Fruit fly (Drosophila melanogaster) whole organism, embryonic: ENCODE data around the gene CG32712.

ENCODE experiments used
- Blimp-1 ChIP-seq: fragments of 200-800 bp; sonication (Bioruptor generic); optimal IDR thresholded peaks from 3 replicates; lab custom pipeline; 2018; ENCODE audit warnings: missing biosample characterization, missing genetic modification characterization, mild to moderate bottlenecking, moderate library complexity, missing genetic modification reagents
- CG12769 ChIP-seq: fragments of 200-800 bp; sonication (Bioruptor generic); optimal IDR thresholded peaks from 2 replicates; lab custom pipeline; 2019; ENCODE audit warnings: missing biosample characterization, mild to moderate bottlenecking, missing genetic modification characterization, moderate library complexity
- CG13287 ChIP-seq: fragments of 200-800 bp; sonication (Bioruptor generic); IDR thresholded peaks from 2 replicates; pipeline ENCODE4 v1.3.6; 2022; ENCODE audit warnings: missing biosample characterization, missing genetic modification characterization; ENCODE audit not compliant: partially characterized antibody
- CG13296 ChIP-seq: fragments of 200-800 bp; sonication (Bioruptor generic); optimal IDR thresholded peaks from 3 replicates; lab custom pipeline; 2018; ENCODE audit warnings: missing biosample characterization, mild to moderate bottlenecking, missing genetic modification characterization
- CG14667 ChIP-seq: fragments of 200-800 bp; sonication (Bioruptor generic); IDR thresholded peaks from 2 replicates; pipeline ENCODE4 v1.3.6; 2022; ENCODE audit warnings: missing biosample characterization, missing genetic modification characterization
- CG16813 ChIP-seq: fragments of 200-800 bp; sonication (Bioruptor generic); IDR thresholded peaks from 3 replicates; pipeline ENCODE4 v1.3.6; 2022; ENCODE audit warnings: missing biosample characterization, missing genetic modification characterization; ENCODE audit not compliant: partially characterized antibody
- CG18011 ChIP-seq: fragments of 200-800 bp; sonication (Bioruptor generic); optimal IDR thresholded peaks from 2 replicates; lab custom pipeline; 2017; ENCODE audit warnings: missing biosample characterization, missing genetic modification characterization, mild to moderate bottlenecking, moderate library complexity, missing genotype
- CG2875 ChIP-seq: fragments of 200-800 bp; sonication (Bioruptor generic); optimal IDR thresholded peaks from 2 replicates; lab custom pipeline; 2017; ENCODE audit warnings: missing biosample characterization, mild to moderate bottlenecking, missing genetic modification characterization, missing genetic modification reagents
- CG31365 ChIP-seq: fragments of 200-800 bp; sonication (Bioruptor generic); optimal IDR thresholded peaks from 2 replicates; lab custom pipeline; 2018; ENCODE audit warnings: missing biosample characterization, mild to moderate bottlenecking, missing genetic modification characterization
- CG4617 ChIP-seq: fragments of 200-800 bp; sonication (Bioruptor generic); optimal IDR thresholded peaks from 3 replicates; lab custom pipeline; 2016; ENCODE audit warnings: missing biosample characterization, missing genetic modification characterization, borderline replicate concordance
- CG4707 ChIP-seq: fragments of 200-800 bp; sonication (Bioruptor generic); optimal IDR thresholded peaks from 2 replicates; lab custom pipeline; 2018; ENCODE audit warnings: missing biosample characterization, mild to moderate bottlenecking, missing genetic modification characterization, moderate library complexity
- CG5245 ChIP-seq: fragments of 200-800 bp; sonication (Bioruptor generic); optimal IDR thresholded peaks from 3 replicates; lab custom pipeline; 2016; ENCODE audit warnings: missing biosample characterization, missing genetic modification characterization
- CG6854 ChIP-seq: fragments of 200-800 bp; sonication (Bioruptor generic); optimal IDR thresholded peaks from 3 replicates; lab custom pipeline; 2017; ENCODE audit warnings: missing biosample characterization, mild to moderate bottlenecking, missing genetic modification characterization
- CG7357 ChIP-seq: fragments of 200-800 bp; sonication (Bioruptor generic); IDR thresholded peaks from 3 replicates; pipeline ENCODE4 v1.3.6; 2022; ENCODE audit warnings: missing biosample characterization, missing genetic modification characterization
- CG7963 ChIP-seq: fragments of 200-800 bp; sonication (Bioruptor generic); IDR thresholded peaks from 3 replicates; pipeline ENCODE4 v1.3.6; 2022; ENCODE audit warnings: missing biosample characterization, missing genetic modification characterization; ENCODE audit not compliant: partially characterized antibody
- CG8478 ChIP-seq: fragments of >200 bp; optimal IDR thresholded peaks from 2 replicates; lab custom pipeline; 2018
- CG9215 ChIP-seq: fragments of 200-800 bp; sonication (Bioruptor generic); IDR thresholded peaks from 2 replicates; pipeline ENCODE4 v1.3.6; 2022; ENCODE audit warnings: missing biosample characterization, missing genetic modification characterization
- Camta ChIP-seq: fragments of 200-800 bp; sonication (Bioruptor generic); optimal IDR thresholded peaks from 2 replicates; lab custom pipeline; 2016; ENCODE audit warnings: missing biosample characterization, missing genetic modification characterization
- Dbx ChIP-seq: fragments of 200-800 bp; sonication (Bioruptor generic); IDR thresholded peaks from 3 replicates; pipeline ENCODE4 v1.3.6; 2022; ENCODE audit warnings: missing biosample characterization, missing genetic modification characterization
- Dfd ChIP-seq, 2 experiments: fragments of >200 bp; optimal IDR thresholded peaks; 2 replicates each; lab custom pipeline; 2017; ENCODE audit warnings: missing biosample characterization in 2 of 2, missing genetic modification characterization in 2 of 2
- Doc3 ChIP-seq: fragments of 200-800 bp; sonication (Bioruptor generic); IDR thresholded peaks from 3 replicates; pipeline ENCODE4 v1.3.6; 2022; ENCODE audit warnings: missing biosample characterization, missing genetic modification characterization; ENCODE audit not compliant: partially characterized antibody
- Dref ChIP-seq: fragments of 200-800 bp; sonication (Bioruptor generic); IDR thresholded peaks from 2 replicates; pipeline ENCODE4 v1.3.6; 2022; ENCODE audit warnings: missing biosample characterization, missing genetic modification characterization
- E2f2 ChIP-seq: fragments of 200-800 bp; sonication (Bioruptor generic); IDR thresholded peaks from 2 replicates; pipeline ENCODE4 v1.3.6; 2022; ENCODE audit warnings: missing biosample characterization, missing genetic modification characterization
- Eip74EF ChIP-seq, 2 experiments: fragments of 200-800 bp in 1 of 2; fragments of >200 bp in 1 of 2; sonication (Bioruptor generic) in 1 of 2; optimal IDR thresholded peaks; 2 replicates each; lab custom pipeline; 2017 to 2019; ENCODE audit warnings: missing biosample characterization in 2 of 2, missing genetic modification characterization in 2 of 2, mild to moderate bottlenecking in 1 of 2, moderate library complexity in 1 of 2
- HLHmδ ChIP-seq: fragments of 200-800 bp; sonication (Bioruptor generic); optimal IDR thresholded peaks from 2 replicates; lab custom pipeline; 2018; ENCODE audit warnings: missing biosample characterization, mild to moderate bottlenecking, missing genetic modification characterization, moderate library complexity
- Hr39 ChIP-seq: fragments of >200 bp; optimal IDR thresholded peaks from 2 replicates; lab custom pipeline; 2017
- Opbp ChIP-seq: fragments of 200-800 bp; sonication (Bioruptor generic); IDR thresholded peaks from 3 replicates; pipeline ENCODE4 v1.3.6; 2022; ENCODE audit warnings: missing biosample characterization, missing genetic modification characterization; ENCODE audit not compliant: partially characterized antibody
- Poxn ChIP-seq: fragments of 200-800 bp; sonication (Bioruptor generic); IDR thresholded peaks from 2 replicates; pipeline ENCODE4 v1.3.6; 2022; ENCODE audit warnings: missing biosample characterization, missing genetic modification characterization
- Vsx1 ChIP-seq: fragments of 200-800 bp; sonication (Bioruptor generic); optimal IDR thresholded peaks from 2 replicates; lab custom pipeline; 2017; ENCODE audit warnings: missing biosample characterization, mild to moderate bottlenecking, missing genetic modification characterization, missing genetic modification reagents
- Xrp1 ChIP-seq: fragments of 200-800 bp; sonication (Bioruptor generic); IDR thresholded peaks from 2 replicates; pipeline ENCODE4 v1.3.6; 2022; ENCODE audit warnings: missing biosample characterization, missing genetic modification characterization
- cad ChIP-seq: fragments of >200 bp; optimal IDR thresholded peaks from 2 replicates; lab custom pipeline; 2017; ENCODE audit warnings: missing biosample characterization, missing genetic modification characterization
- cg ChIP-seq: fragments of 200-800 bp; sonication (Bioruptor generic); optimal IDR thresholded peaks from 3 replicates; lab custom pipeline; 2019; ENCODE audit warnings: missing biosample characterization, mild to moderate bottlenecking, missing genetic modification characterization, moderate library complexity
- chinmo ChIP-seq: fragments of 200-800 bp; sonication (Bioruptor generic); IDR thresholded peaks from 4 replicates; pipeline ENCODE4 v1.3.6; 2022; ENCODE audit warnings: missing biosample characterization, missing genetic modification characterization; ENCODE audit not compliant: partially characterized antibody
- danr ChIP-seq: fragments of 200-800 bp; sonication (Bioruptor generic); IDR thresholded peaks from 2 replicates; pipeline ENCODE4 v1.3.6; 2022; ENCODE audit warnings: missing biosample characterization, missing genetic modification characterization
- eve ChIP-seq, 2 experiments: fragments of >200 bp; optimal IDR thresholded peaks; 2 replicates each; lab custom pipeline; 2017; ENCODE audit warnings: missing biosample characterization in 2 of 2, missing genetic modification characterization in 2 of 2
- gce ChIP-seq: fragments of 200-800 bp; sonication (Bioruptor generic); IDR thresholded peaks from 3 replicates; pipeline ENCODE4 v1.3.6; 2022; ENCODE audit warnings: missing biosample characterization, missing genetic modification characterization
- gt ChIP-seq: fragments of 200-800 bp; sonication (Bioruptor generic); IDR thresholded peaks from 2 replicates; pipeline ENCODE4 v1.3.6; 2022; ENCODE audit warnings: missing biosample characterization, missing genetic modification characterization
- hb ChIP-seq: fragments of 200-800 bp; sonication (Bioruptor generic); IDR thresholded peaks from 3 replicates; pipeline ENCODE4 v1.3.6; 2022; ENCODE audit warnings: missing biosample characterization, missing genetic modification characterization; ENCODE audit not compliant: partially characterized antibody
- kah ChIP-seq: fragments of 200-800 bp; sonication (Bioruptor generic); optimal IDR thresholded peaks from 2 replicates; lab custom pipeline; 2018; ENCODE audit warnings: missing biosample characterization, mild to moderate bottlenecking, missing genetic modification characterization
- lola ChIP-seq, 3 experiments: fragments of >200 bp in 2 of 3; fragments of 200-800 bp in 1 of 3; sonication (Bioruptor generic) in 1 of 3; optimal IDR thresholded peaks; 2 replicates each; lab custom pipeline; 2017 to 2019; ENCODE audit warnings: missing biosample characterization in 3 of 3, missing genetic modification characterization in 3 of 3, mild to moderate bottlenecking in 1 of 3, moderate library complexity in 1 of 3
- pan ChIP-seq, 4 experiments: fragments of >200 bp in 3 of 4; fragments of 200-800 bp in 1 of 4; sonication (Bioruptor generic) in 1 of 4; optimal IDR thresholded peaks in 3 of 4; IDR thresholded peaks in 1 of 4; 2 replicates each; pipeline versions ENCODE4 v1.3.6 to Lab custom; 2017 to 2022; ENCODE audit warnings: missing biosample characterization in 2 of 4, missing genetic modification characterization in 2 of 4, mixed read lengths in 1 of 4
- repo ChIP-seq: fragments of 200-800 bp; sonication (Bioruptor generic); optimal IDR thresholded peaks from 2 replicates; lab custom pipeline; 2016; ENCODE audit warnings: missing biosample characterization, missing genetic modification characterization
- sima ChIP-seq: fragments of 200-800 bp; sonication (Bioruptor generic); optimal IDR thresholded peaks from 2 replicates; lab custom pipeline; 2016; ENCODE audit warnings: missing biosample characterization, missing genetic modification characterization
- slp2 ChIP-seq: fragments of 200-800 bp; sonication (Bioruptor generic); optimal IDR thresholded peaks from 2 replicates; lab custom pipeline; 2016; ENCODE audit warnings: missing biosample characterization, missing genetic modification characterization
- stwl ChIP-seq: fragments of 200-800 bp; sonication (Bioruptor generic); optimal IDR thresholded peaks from 3 replicates; lab custom pipeline; 2018; ENCODE audit warnings: missing biosample characterization, mild to moderate bottlenecking, missing genetic modification characterization, moderate library complexity
- tna ChIP-seq: fragments of 200-800 bp; sonication (Bioruptor generic); IDR thresholded peaks from 2 replicates; pipeline ENCODE4 v1.3.6; 2022; ENCODE audit warnings: missing biosample characterization, missing genetic modification characterization; ENCODE audit not compliant: partially characterized antibody
- trem ChIP-seq: fragments of 200-800 bp; optimal IDR thresholded peaks from 3 replicates; lab custom pipeline; 2019; ENCODE audit warnings: missing biosample characterization, mild to moderate bottlenecking, missing genetic modification characterization, moderate library complexity
- zfh2 ChIP-seq: fragments of 200-800 bp; sonication (Bioruptor generic); optimal IDR thresholded peaks from 2 replicates; lab custom pipeline; 2016; ENCODE audit warnings: missing biosample characterization, missing genetic modification characterization

CG32712 gene

dm6 chrX:8420772-8421448 lies 12.7 kb downstream of the CG32712 start (continued):
- TF ChIP-seq sima (GFP tag; lab: Kevin White, UChicago) (no peak), CG9215 (GFP tag; lab: Robert Waterston, UW) (no peak), Dbx (peak; percentile 34; the same call in 1 of the 3 replicates), pan (optimal IDR thresholded peaks at IDR 0.05; lab: Kevin White, UChicago) (no peak), pan (GFP tag; optimal IDR thresholded peaks at IDR 0.05 in 1 of 2, IDR thresholded peaks at IDR 0.05 in 1 of 2) (peak in 1 of 2 experiments; percentile 9), HLHmδ (GFP tag; lab: Kevin White, UChicago) (peak; percentile 40), Eip74EF (GFP tag; optimal IDR thresholded peaks at IDR 0.05; lab: Kevin White, UChicago) (peak in 1 of 2 experiments; percentile 2), Poxn (no peak), trem (tag; lab: Kevin White, UChicago) (peak; percentile 17), Xrp1 (GFP tag; lab: Robert Waterston, UW) (peak; percentile 21; the same call in 1 of the 2 replicates), stwl (peak; percentile 60), CG12769 (peak; percentile 30), CG13287 (peak; percentile 39), repo (GFP tag; lab: Kevin White, UChicago) (no peak), CG7963 (no peak), slp2 (GFP tag; lab: Kevin White, UChicago) (no peak), Blimp-1 (GFP tag; lab: Kevin White, UChicago) (peak; percentile 16), CG4617 (GFP tag; lab: Kevin White, UChicago) (no peak), CG13296 (GFP tag; lab: Kevin White, UChicago) (peak; percentile 29), Dfd (GFP tag; optimal IDR thresholded peaks at IDR 0.05; lab: Kevin White, UChicago) (peak; percentile 52 to 90), CG16813 (GFP tag; lab: Robert Waterston, UW) (peak; percentile 29; the same call in 1 of the 3 replicates), CG5245 (GFP tag; lab: Kevin White, UChicago) (no peak), E2f2 (peak; percentile 36; the same call in 1 of the 2 replicates), lola (GFP tag; optimal IDR thresholded peaks at IDR 0.05; lab: Kevin White, UChicago) (peak in 1 of 3 experiments; percentile 43), CG2875 (no peak), Doc3 (GFP tag; lab: Robert Waterston, UW) (no peak), CG18011 (GFP tag; lab: Kevin White, UChicago) (peak; percentile 54), tna (GFP tag; lab: Robert Waterston, UW) (no peak), Dref (GFP tag; lab: Robert Waterston, UW) (no peak), CG8478 (no peak), cad (GFP tag; lab: Kevin White, UChicago) (peak; percentile 44), gt (no peak), hb (GFP tag; lab: Robert Waterston, UW) (no peak), gce (GFP tag; lab: Robert Waterston, UW) (no peak), Opbp (GFP tag; lab: Robert Waterston, UW) (no peak), Vsx1 (peak; percentile 17), CG31365 (tag; lab: Kevin White, UChicago) (peak; percentile 13), kah (GFP tag; lab: Kevin White, UChicago) (peak; percentile 27), Camta (no peak), CG4707 (GFP tag; lab: Kevin White, UChicago) (no peak), CG7357 (GFP tag; lab: Robert Waterston, UW) (no peak), Hr39 (lab: Kevin White, UChicago) (peak; percentile 96), cg (GFP tag; lab: Kevin White, UChicago) (peak; percentile 85), eve (GFP tag; optimal IDR thresholded peaks at IDR 0.05; lab: Kevin White, UChicago) (peak in 1 of 2 experiments; percentile 68), zfh2 (no peak), CG6854 (GFP tag; lab: Kevin White, UChicago) (peak; percentile 2), chinmo (GFP tag; lab: Robert Waterston, UW) (peak; percentile 89; the same call in 3 of the 4 replicates), CG14667 (no peak), danr (no peak)
